Fruit fly (Drosophila melanogaster) whole organism, wandering third instar larva: ENCODE measurements around the gene arm.
A peak's percentile ranks its signal among the peaks of the same experiment; 100 is the strongest.

Experiments used
- Abd-B ChIP-seq: fragments of >200 bp; optimal IDR thresholded peaks from 2 replicates; lab custom pipeline; 2017; ENCODE audit warnings: missing biosample characterization, missing genetic modification characterization
- CG32264 ChIP-seq: fragments of 200-800 bp; sonication (Bioruptor generic); optimal IDR thresholded peaks from 2 replicates; lab custom pipeline; 2016; ENCODE audit warnings: missing biosample characterization, missing genetic modification characterization
- CG9705 ChIP-seq: fragments of 200-800 bp; sonication (Bioruptor generic); optimal IDR thresholded peaks from 2 replicates; lab custom pipeline; 2018; ENCODE audit warnings: missing biosample characterization, mild to moderate bottlenecking, missing genetic modification characterization
- CrebA ChIP-seq: fragments of 200-800 bp; sonication (Bioruptor generic); optimal IDR thresholded peaks from 2 replicates; lab custom pipeline; 2016; ENCODE audit warnings: missing biosample characterization, mild to moderate bottlenecking, missing genetic modification characterization, borderline replicate concordance
- Dfd ChIP-seq: fragments of >200 bp; optimal IDR thresholded peaks from 2 replicates; lab custom pipeline; 2017; ENCODE audit warnings: missing biosample characterization, missing genetic modification characterization
- Dif ChIP-seq: fragments of 200-275, 200-300 bp; sonication (Bioruptor generic); optimal IDR thresholded peaks from 2 replicates; lab custom pipeline; 2018; ENCODE audit warnings: missing biosample characterization, missing genetic modification characterization; ENCODE audit not compliant: partially characterized antibody
- HLH106 ChIP-seq: fragments of 200-800 bp; optimal IDR thresholded peaks from 3 replicates; lab custom pipeline; 2019; ENCODE audit warnings: missing biosample characterization, mild to moderate bottlenecking, missing genetic modification characterization, moderate library complexity
- Hnf4 ChIP-seq: fragments of 200-800 bp; sonication (Bioruptor generic); optimal IDR thresholded peaks from 2 replicates; lab custom pipeline; 2016; ENCODE audit warnings: missing biosample characterization, mild to moderate bottlenecking, missing genetic modification characterization
- Hr78 ChIP-seq: fragments of >200 bp; optimal IDR thresholded peaks from 2 replicates; lab custom pipeline; 2017; ENCODE audit warnings: missing biosample characterization, missing genetic modification characterization
- Hr83 ChIP-seq: fragments of 200-300 bp; sonication (Bioruptor generic); optimal IDR thresholded peaks from 2 replicates; lab custom pipeline; 2016; ENCODE audit warnings: missing biosample characterization, mild to moderate bottlenecking, missing genetic modification characterization, moderate library complexity; ENCODE audit not compliant: poor library complexity, severe bottlenecking
- Jra ChIP-seq: sonication (Bioruptor generic); optimal IDR thresholded peaks from 2 replicates; lab custom pipeline; 2016; ENCODE audit warnings: missing biosample characterization, missing genetic modification characterization
- Myc ChIP-seq: fragments of >200 bp; optimal IDR thresholded peaks from 2 replicates; lab custom pipeline; 2017
- N ChIP-seq: fragments of >200 bp; optimal IDR thresholded peaks from 2 replicates; lab custom pipeline; 2018; ENCODE audit warnings: missing biosample characterization, missing external identifiers, missing genetic modification characterization
- OdsH ChIP-seq: fragments of 200-800 bp; sonication (Bioruptor generic); optimal IDR thresholded peaks from 2 replicates; lab custom pipeline; 2016; ENCODE audit warnings: missing biosample characterization, mild to moderate bottlenecking, missing genetic modification characterization
- Rel ChIP-seq, 2 experiments: fragments of 200-800 bp; sonication (Bioruptor generic) in 1 of 2; optimal IDR thresholded peaks; 2 replicates in 1 of 2; 3 replicates in 1 of 2; lab custom pipeline; 2016 to 2019; ENCODE audit warnings: mild to moderate bottlenecking in 2 of 2, missing biosample characterization in 2 of 2, missing genetic modification characterization in 2 of 2, moderate library complexity in 1 of 2
- Sp1 ChIP-seq: fragments of 200-800 bp; sonication (Bioruptor generic); optimal IDR thresholded peaks from 3 replicates; lab custom pipeline; 2019; ENCODE audit warnings: missing biosample characterization, mild to moderate bottlenecking, missing genetic modification characterization, moderate library complexity
- br ChIP-seq: fragments of 200-800 bp; sonication (Bioruptor generic); optimal IDR thresholded peaks from 2 replicates; lab custom pipeline; 2016; ENCODE audit warnings: missing biosample characterization, missing genetic modification characterization
- brk ChIP-seq: fragments of 200-800 bp; sonication (Bioruptor generic); optimal IDR thresholded peaks from 2 replicates; lab custom pipeline; 2016; ENCODE audit warnings: missing biosample characterization, mild to moderate bottlenecking, missing genetic modification characterization
- dl ChIP-seq, 2 experiments: fragments of 175-275, 200-275 bp in 1 of 2; fragments of 200-275 bp in 1 of 2; sonication (Bioruptor generic); optimal IDR thresholded peaks; lab custom pipeline; 2018; ENCODE audit warnings: mild to moderate bottlenecking in 2 of 2, missing biosample characterization in 2 of 2, missing genetic modification characterization in 2 of 2, moderate library complexity in 2 of 2; ENCODE audit not compliant: partially characterized antibody in 2 of 2, insufficient read depth in 1 of 2
- dmrt93B ChIP-seq: fragments of 200-800 bp; sonication (Bioruptor generic); optimal IDR thresholded peaks from 2 replicates; lab custom pipeline; 2018; ENCODE audit warnings: missing biosample characterization, mild to moderate bottlenecking, missing genetic modification characterization
- ey ChIP-seq: fragments of 200-800 bp; sonication (Bioruptor generic); optimal IDR thresholded peaks from 2 replicates; lab custom pipeline; 2016; ENCODE audit warnings: missing biosample characterization, missing genetic modification characterization
- foxo ChIP-seq, 2 experiments: fragments of 200-800 bp; sonication (Bioruptor generic); optimal IDR thresholded peaks; 2 replicates in 1 of 2; 3 replicates in 1 of 2; lab custom pipeline; 2016 to 2017; ENCODE audit warnings: missing biosample characterization in 2 of 2, missing genetic modification characterization in 2 of 2
- fru ChIP-seq: fragments of 200-800 bp; sonication (Bioruptor generic); optimal IDR thresholded peaks from 3 replicates; lab custom pipeline; 2016; ENCODE audit warnings: missing biosample characterization, mild to moderate bottlenecking, missing genetic modification characterization
- h ChIP-seq: fragments of 200-800 bp; sonication (Bioruptor generic); optimal IDR thresholded peaks from 3 replicates; lab custom pipeline; 2016; ENCODE audit warnings: missing biosample characterization, mild to moderate bottlenecking, missing genetic modification characterization
- jim ChIP-seq: fragments of 175-275, 200-325 bp; sonication (Bioruptor generic); optimal IDR thresholded peaks from 2 replicates; lab custom pipeline; 2016; ENCODE audit warnings: missing biosample characterization, mild to moderate bottlenecking, missing genetic modification characterization
- pan ChIP-seq: fragments of >200 bp; optimal IDR thresholded peaks from 2 replicates; lab custom pipeline; 2017
- psq ChIP-seq: fragments of 200-800 bp; sonication (Bioruptor generic); optimal IDR thresholded peaks from 3 replicates; lab custom pipeline; 2017; ENCODE audit warnings: missing biosample characterization, mild to moderate bottlenecking, missing genetic modification characterization, moderate library complexity
- rgr ChIP-seq: fragments of 200-800 bp; sonication (Bioruptor generic); optimal IDR thresholded peaks from 3 replicates; lab custom pipeline; 2016; ENCODE audit warnings: missing biosample characterization, mild to moderate bottlenecking, missing genetic modification characterization
- sage ChIP-seq: fragments of 200-800 bp; sonication (Bioruptor generic); optimal IDR thresholded peaks from 2 replicates; lab custom pipeline; 2016; ENCODE audit warnings: missing biosample characterization, mild to moderate bottlenecking, missing genetic modification characterization
- sv ChIP-seq: fragments of 200-800 bp; sonication (Bioruptor generic); optimal IDR thresholded peaks from 3 replicates; lab custom pipeline; 2016; ENCODE audit warnings: missing biosample characterization, missing genetic modification characterization
- tai ChIP-seq: sonication (Bioruptor generic); optimal IDR thresholded peaks from 2 replicates; lab custom pipeline; 2016; ENCODE audit warnings: missing biosample characterization, missing genetic modification characterization
- usp ChIP-seq: fragments of >200 bp; optimal IDR thresholded peaks from 2 replicates; lab custom pipeline; 2017; ENCODE audit warnings: missing biosample characterization, missing genetic modification characterization
- woc ChIP-seq: sonication (Bioruptor generic); optimal IDR thresholded peaks from 2 replicates; lab custom pipeline; 2016; ENCODE audit warnings: missing biosample characterization, mild to moderate bottlenecking, missing genetic modification characterization

arm gene

DNA sequence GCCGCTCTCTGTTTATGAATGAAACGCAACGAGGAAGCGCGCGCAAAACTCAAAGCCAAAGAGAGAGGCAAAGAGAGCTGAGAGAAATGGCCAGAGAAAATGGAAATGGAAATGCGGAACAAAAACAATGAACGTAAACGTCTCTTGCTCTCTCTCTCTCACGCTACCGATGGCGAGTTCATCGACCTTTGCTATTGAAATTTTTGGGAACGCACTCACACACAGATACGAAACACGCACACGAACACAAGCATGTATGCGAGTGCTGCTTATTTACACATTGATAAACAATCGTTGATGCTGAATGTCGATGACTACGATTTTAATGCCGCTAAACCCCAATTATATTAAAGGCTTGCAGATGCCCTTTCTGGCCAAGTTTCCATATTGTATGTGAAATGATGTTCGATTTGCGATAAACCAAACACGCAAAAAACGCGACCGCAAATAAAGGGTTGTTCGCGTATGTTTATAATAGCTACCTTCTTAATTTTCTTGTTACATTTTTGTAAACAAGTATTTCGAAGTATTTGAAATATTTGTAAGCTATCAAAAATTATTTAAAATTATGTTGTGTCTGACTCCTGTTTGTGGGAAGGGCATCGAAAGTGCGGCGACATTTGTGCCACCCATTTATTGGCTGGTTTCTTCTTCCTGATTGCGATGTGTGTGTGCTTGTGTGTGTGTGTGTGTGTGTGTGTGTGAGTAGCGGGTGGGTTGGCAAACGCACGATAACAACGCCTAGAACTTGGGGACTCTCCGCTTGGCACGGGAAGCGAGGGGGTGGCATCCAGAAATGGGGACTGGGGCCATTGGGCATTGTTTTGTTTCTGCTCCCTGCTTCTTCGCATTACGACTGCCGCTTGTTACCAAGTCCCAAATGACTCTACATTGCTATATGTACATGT, 43.1 kb upstream of the arm start:
- TF ChIP-seq Myc (lab: Kevin White, UChicago), result no peak
- no peak for TF ChIP-seq jim (GFP tag; lab: Kevin White, UChicago)
- TF ChIP-seq Sp1, result peak; percentile 79
- TF ChIP-seq Dif (GFP tag; lab: Kevin White, UChicago), result peak; percentile 65
- TF ChIP-seq rgr (GFP tag; lab: Kevin White, UChicago), result peak; percentile 67
- TF ChIP-seq sv (GFP tag; lab: Kevin White, UChicago), result peak; percentile 76
- peak; percentile 92 for TF ChIP-seq Dfd
- peak; percentile 80 for TF ChIP-seq ey
- peak; percentile 41 for TF ChIP-seq CG9705 (GFP tag; lab: Kevin White, UChicago)
- peak; percentile 7 for TF ChIP-seq sage
- peak; percentile 54 for TF ChIP-seq Jra (GFP tag; lab: Kevin White, UChicago)
- peak; percentile 80 for TF ChIP-seq HLH106 (tag; lab: Kevin White, UChicago)
- TF ChIP-seq Rel (GFP tag; optimal IDR thresholded peaks at IDR 0.05; lab: Kevin White, UChicago), result peak; percentile 29
- TF ChIP-seq Rel (tag; optimal IDR thresholded peaks at IDR 0.05; lab: Kevin White, UChicago), result peak; percentile 59
- TF ChIP-seq usp, result no peak
- TF ChIP-seq h (GFP tag; lab: Kevin White, UChicago), result peak; percentile 85
- peak; percentile 21 for TF ChIP-seq brk
- peak; percentile 64 for TF ChIP-seq psq
- peak; percentile 43 to 76 for TF ChIP-seq dl (GFP tag; optimal IDR thresholded peaks at IDR 0.05; lab: Kevin White, UChicago; ENCODE audit: insufficient read depth in 1 of 2, partially characterized antibody in 2 of 2)
- no peak for TF ChIP-seq CrebA (GFP tag; lab: Kevin White, UChicago)
- peak; percentile 84 for TF ChIP-seq br (GFP tag; lab: Kevin White, UChicago)
- peak; percentile 75 for TF ChIP-seq OdsH (GFP tag; lab: Kevin White, UChicago)
- TF ChIP-seq foxo (GFP tag; optimal IDR thresholded peaks at IDR 0.05; lab: Kevin White, UChicago), result peak in 1 of 2 experiments; percentile 72
- TF ChIP-seq Hnf4 (GFP tag; lab: Kevin White, UChicago), result peak; percentile 47
- peak; percentile 81 for TF ChIP-seq fru (GFP tag; lab: Kevin White, UChicago)
- TF ChIP-seq Abd-B (GFP tag; lab: Kevin White, UChicago), result no peak
- TF ChIP-seq CG32264 (GFP tag; lab: Kevin White, UChicago), result peak; percentile 33
- no peak for TF ChIP-seq N
- TF ChIP-seq pan (lab: Kevin White, UChicago), result no peak
- TF ChIP-seq woc (GFP tag; lab: Kevin White, UChicago), result peak; percentile 82
- TF ChIP-seq tai (GFP tag; lab: Kevin White, UChicago), result peak; percentile 37
- peak; percentile 74 for TF ChIP-seq dmrt93B (GFP tag; lab: Kevin White, UChicago)

DNA sequence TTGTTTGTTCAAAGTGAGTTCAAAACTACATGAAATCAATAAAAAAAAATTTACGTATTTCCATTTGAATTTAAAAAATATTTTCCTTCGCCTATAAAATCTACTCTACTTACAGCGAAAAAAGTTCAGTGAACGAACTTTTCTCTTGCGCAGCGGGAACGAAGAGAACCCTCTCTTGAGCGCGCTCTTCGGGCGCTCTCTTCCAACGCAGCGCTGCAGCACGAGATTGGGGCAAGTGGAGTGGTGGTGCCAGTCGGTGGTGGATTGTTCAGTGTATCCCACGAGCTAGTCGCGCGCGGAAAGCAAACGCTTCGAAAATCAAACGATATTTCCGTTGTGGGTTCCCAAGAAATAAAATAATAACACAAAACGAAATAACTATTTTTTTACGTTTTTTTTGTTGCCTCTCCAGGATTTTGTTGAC, 41.2 kb upstream of the arm start, which contains the start of gene Hr4:
TSS of gene Hr4 (plus strand) at position 272 of the 424 bp plus-strand sequence.
- TF ChIP-seq Rel (GFP tag; optimal IDR thresholded peaks at IDR 0.05; lab: Kevin White, UChicago) (no peak), Rel (tag; optimal IDR thresholded peaks at IDR 0.05; lab: Kevin White, UChicago) (peak; percentile 16), h (GFP tag; lab: Kevin White, UChicago) (no peak), tai (GFP tag; lab: Kevin White, UChicago) (no peak), Sp1 (peak; percentile 34), ey (no peak), Hr78 (GFP tag; lab: Kevin White, UChicago) (no peak), dl (GFP tag; optimal IDR thresholded peaks at IDR 0.05; lab: Kevin White, UChicago; ENCODE audit: insufficient read depth in 1 of 2, partially characterized antibody in 2 of 2) (peak; percentile 79), sv (GFP tag; lab: Kevin White, UChicago) (no peak), sage (peak; percentile 61), Hr83 (GFP tag; lab: Kevin White, UChicago) (peak; percentile 2), Dif (GFP tag; lab: Kevin White, UChicago) (peak; percentile 78), pan (lab: Kevin White, UChicago) (no peak), rgr (GFP tag; lab: Kevin White, UChicago) (no peak), br (GFP tag; lab: Kevin White, UChicago) (no peak), HLH106 (tag; lab: Kevin White, UChicago) (no peak), foxo (GFP tag; optimal IDR thresholded peaks at IDR 0.05; lab: Kevin White, UChicago) (no peak), brk (peak; percentile 30)
